Fruit fly (Drosophila melanogaster): ENCODE data around the gene Dpck.
A peak's percentile ranks its signal among the peaks of the same experiment; 100 is the strongest.

The Dpck gene

dm6 chr3R:7075712-7076183 lies 6.2 kb upstream of the Dpck start (continued):
- TF ChIP-seq cato (GFP tag; optimal IDR thresholded peaks at IDR 0.05; ENCODE audit: borderline replicate concordance) (peak; percentile 71), HmgD (GFP tag; optimal IDR thresholded peaks at IDR 0.05) (peak; percentile 54), CG9609 (GFP tag; optimal IDR thresholded peaks at IDR 0.05) (peak; percentile 92), CG12769 (tag; optimal IDR thresholded peaks at IDR 0.05) (peak; percentile 94), Elba2 (GFP tag; optimal IDR thresholded peaks at IDR 0.05) (peak; percentile 48), CG11247 (GFP tag; IDR thresholded peaks at IDR 0.05) (no peak), CG3847 (GFP tag; IDR thresholded peaks at IDR 0.05) (no peak), CHES-1-like (GFP tag; optimal IDR thresholded peaks at IDR 0.05) (peak; percentile 89), bcd (GFP tag; optimal IDR thresholded peaks at IDR 0.05) (peak; percentile 87), fd102C (GFP tag; optimal IDR thresholded peaks at IDR 0.05) (peak; percentile 38), Deaf1 (tag; optimal IDR thresholded peaks at IDR 0.05) (peak; percentile 66), CG2116 (GFP tag; optimal IDR thresholded peaks at IDR 0.05) (peak; percentile 64), cas (GFP tag; IDR thresholded peaks at IDR 0.05) (no peak), CG12071 (GFP tag; optimal IDR thresholded peaks at IDR 0.05) (peak; percentile 85), Dad (GFP tag; optimal IDR thresholded peaks at IDR 0.05) (peak; percentile 86), CG17328 (GFP tag; IDR thresholded peaks at IDR 0.05) (no peak), CG12299 (tag; optimal IDR thresholded peaks at IDR 0.05) (peak; percentile 70), CG9817 (tag; optimal IDR thresholded peaks at IDR 0.05) (peak; percentile 78), B-H2 (GFP tag; optimal IDR thresholded peaks at IDR 0.05) (peak; percentile 65), Antp (GFP tag; optimal IDR thresholded peaks at IDR 0.05) (peak; percentile 84), CG14860 (GFP tag; IDR thresholded peaks at IDR 0.05; ENCODE audit: partially characterized antibody) (no peak), knrl (GFP tag; IDR thresholded peaks at IDR 0.05; ENCODE audit: partially characterized antibody) (no peak), bigmax (GFP tag; optimal IDR thresholded peaks at IDR 0.05) (no peak), Camta (GFP tag; optimal IDR thresholded peaks at IDR 0.05) (peak; percentile 92), CG12219 (GFP tag; optimal IDR thresholded peaks at IDR 0.05) (peak; percentile 90), CG10209 (GFP tag; optimal IDR thresholded peaks at IDR 0.05) (peak; percentile 90), D (optimal IDR thresholded peaks at IDR 0.05) (no peak), D (GFP tag; optimal IDR thresholded peaks at IDR 0.05) (peak; percentile 91), CG18764 (GFP tag; optimal IDR thresholded peaks at IDR 0.05) (peak; percentile 81), CG11723 (GFP tag; optimal IDR thresholded peaks at IDR 0.05) (peak; percentile 85), Neu2 (GFP tag; optimal IDR thresholded peaks at IDR 0.05; ENCODE audit: borderline replicate concordance) (peak; percentile 79), bbx (GFP tag; IDR thresholded peaks at IDR 0.05; ENCODE audit: partially characterized antibody) (no peak), seq (GFP tag; IDR thresholded peaks at IDR 0.05) (no peak), Dref (GFP tag; IDR thresholded peaks at IDR 0.05) (no peak), rib (GFP tag; IDR thresholded peaks at IDR 0.05) (no peak), hth (optimal IDR thresholded peaks at IDR 0.05) (no peak), nerfin-1 (tag; optimal IDR thresholded peaks at IDR 0.05) (peak; percentile 83), disco-r (GFP tag; optimal IDR thresholded peaks at IDR 0.05) (peak; percentile 58), Hmx (GFP tag; optimal IDR thresholded peaks at IDR 0.05) (peak; percentile 79), row (GFP tag; IDR thresholded peaks at IDR 0.05) (no peak), Ets97D (GFP tag; optimal IDR thresholded peaks at IDR 0.05) (peak; percentile 71), CG2202 (tag; optimal IDR thresholded peaks at IDR 0.05) (peak; percentile 67), CG8478 (optimal IDR thresholded peaks at IDR 0.05) (no peak), CG12236 (GFP tag; optimal IDR thresholded peaks at IDR 0.05) (peak; percentile 77), CG4424 (GFP tag; optimal IDR thresholded peaks at IDR 0.05) (peak; percentile 87), emc (GFP tag; optimal IDR thresholded peaks at IDR 0.05) (peak; percentile 75), klu (GFP tag; IDR thresholded peaks at IDR 0.05) (no peak), CG34376 (GFP tag; optimal IDR thresholded peaks at IDR 0.05) (peak; percentile 86), CG2712 (tag; optimal IDR thresholded peaks at IDR 0.05) (peak; percentile 92), grau (tag; optimal IDR thresholded peaks at IDR 0.05) (peak; percentile 89), CG10543 (GFP tag; optimal IDR thresholded peaks at IDR 0.05) (peak; percentile 80), NC2α (GFP tag; optimal IDR thresholded peaks at IDR 0.05) (peak; percentile 68)

Data from whole organism, embryonic.